Worm (Caenorhabditis elegans) whole organism, late embryonic: ENCODE results near the gene rfip-1.

Experiments
- K02D7.2 ChIP-seq: sonication (generic microtip); optimal IDR thresholded peaks from 2 replicates; lab custom pipeline; 2017; ENCODE audit warnings: mild to moderate bottlenecking, missing genetic modification characterization, missing compliant biosample characterization
- ceh-45 ChIP-seq: fragments of 200-800 bp; sonication (Bioruptor generic); IDR thresholded peaks from 2 replicates; pipeline ENCODE4 v1.3.6; 2022; ENCODE audit warnings: missing genetic modification reagents, missing genetic modification characterization, missing compliant biosample characterization
- che-1 ChIP-seq: sonication (generic microtip); optimal IDR thresholded peaks from 2 replicates; lab custom pipeline; 2016; ENCODE audit warnings: mild to moderate bottlenecking, missing genetic modification characterization, missing compliant biosample characterization
- dmd-4 ChIP-seq: sonication (generic microtip); optimal IDR thresholded peaks from 2 replicates; lab custom pipeline; 2016; ENCODE audit warnings: borderline replicate concordance, missing genetic modification characterization, missing compliant biosample characterization
- fax-1 ChIP-seq: sonication (generic microtip); optimal IDR thresholded peaks from 2 replicates; lab custom pipeline; 2016; ENCODE audit warnings: missing genotype, missing genetic modification characterization, missing compliant biosample characterization
- fkh-10 ChIP-seq: fragments of 150-350 bp; optimal IDR thresholded peaks from 2 replicates; lab custom pipeline; 2014; ENCODE audit warnings: missing biosample characterization, missing genetic modification reagents, missing genetic modification characterization
- lin-11 ChIP-seq: fragments of 200-800 bp; sonication (Bioruptor generic); optimal IDR thresholded peaks from 2 replicates; lab custom pipeline; 2018; ENCODE audit warnings: mild to moderate bottlenecking, missing genetic modification characterization, missing compliant biosample characterization
- madf-2 ChIP-seq: sonication (generic microtip); optimal IDR thresholded peaks from 2 replicates; lab custom pipeline; 2017; ENCODE audit warnings: missing genetic modification characterization, missing compliant biosample characterization
- npax-4 ChIP-seq: sonication (generic microtip); optimal IDR thresholded peaks from 2 replicates; lab custom pipeline; 2016; ENCODE audit warnings: missing genetic modification characterization, missing compliant biosample characterization
- pros-1 ChIP-seq: fragments of 150-350 bp; optimal IDR thresholded peaks from 2 replicates; lab custom pipeline; 2014; ENCODE audit warnings: missing biosample characterization, missing genetic modification reagents, missing genetic modification characterization
- tbx-2 ChIP-seq: sonication (generic microtip); optimal IDR thresholded peaks from 2 replicates; lab custom pipeline; 2016; ENCODE audit warnings: missing genetic modification characterization, missing compliant biosample characterization

DNA sequence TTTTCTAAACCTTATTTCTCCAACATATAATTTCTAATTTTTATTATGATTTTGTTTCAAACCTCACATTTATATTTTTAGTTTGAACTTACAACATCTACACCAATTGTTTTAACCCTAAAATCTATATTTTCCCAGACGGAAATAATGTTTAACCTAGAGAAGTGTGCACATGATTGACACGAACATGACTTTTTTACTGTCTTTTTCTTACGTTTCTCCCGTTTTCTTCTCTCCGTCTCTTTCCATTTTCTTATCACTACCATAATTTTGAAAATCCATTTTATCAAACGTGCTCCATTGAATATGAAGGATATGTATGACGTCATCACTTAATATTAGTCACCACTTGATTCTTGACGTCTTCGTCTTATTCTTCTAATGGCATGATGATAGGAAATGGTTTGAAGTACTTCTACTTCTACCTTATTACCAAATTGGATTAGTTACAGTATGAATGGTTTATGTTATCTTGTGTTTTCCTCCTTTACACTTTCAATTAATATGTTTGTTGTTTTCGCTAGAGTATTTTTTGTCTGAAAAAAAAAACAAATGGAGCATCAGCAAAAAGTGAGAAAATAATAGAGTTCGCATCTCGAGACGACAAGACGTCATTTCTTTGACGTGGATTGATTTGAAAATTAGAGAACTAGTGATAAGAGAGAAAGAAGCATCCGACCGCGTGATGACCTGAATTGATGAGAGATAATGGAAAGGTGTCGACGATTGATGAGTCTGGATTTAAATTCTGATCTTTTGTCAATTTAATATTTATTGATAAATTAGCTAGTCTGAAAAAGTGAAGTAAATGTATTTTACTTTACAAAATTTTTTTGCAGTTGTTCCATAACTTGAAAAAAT, 47.8 kb downstream of the rfip-1 start:
- TF ChIP-seq tbx-2 (tag; lab: Kevin White, UChicago): no peak
- TF ChIP-seq dmd-4: no peak
- TF ChIP-seq fax-1: no peak
- TF ChIP-seq madf-2: no peak
- TF ChIP-seq fkh-10: no peak
- no peak for TF ChIP-seq lin-11 (tag; lab: Kevin White, UChicago)
- no peak for TF ChIP-seq npax-4 (tag; lab: Kevin White, UChicago)
- TF ChIP-seq che-1 (tag; lab: Kevin White, UChicago): no peak
- no peak for TF ChIP-seq ceh-45 (GFP tag; lab: Robert Waterston, UW)
- TF ChIP-seq K02D7.2 (tag; lab: Kevin White, UChicago): no peak
- TF ChIP-seq pros-1 (tag; lab: Kevin White, UChicago): no peak
